Worm (Caenorhabditis elegans): ENCODE data around the gene sgo-1.
A peak's percentile ranks its signal among the peaks of the same experiment; 100 is the strongest.

Gene sgo-1

ce11 chrIV:7785506-7786065 lies 10.7 kb downstream of the sgo-1 start, which contains the start of gene tag-322 (continued):
- peak; percentile 72 to 77 for TF ChIP-seq efl-1 (optimal IDR thresholded peaks at IDR 0.05)
- TF ChIP-seq efl-1 (GFP tag; optimal IDR thresholded peaks at IDR 0.05 in 1 of 2): peak; percentile 69 to 96
- peak; percentile 83 for TF ChIP-seq nhr-85 (tag)
- TF ChIP-seq mep-1 (tag; optimal IDR thresholded peaks at IDR 0.05): peak; percentile 85
- peak; percentile 76 for TF ChIP-seq lin-15B (tag; optimal IDR thresholded peaks at IDR 0.05)
- TF ChIP-seq rnt-1 (tag; optimal IDR thresholded peaks at IDR 0.05): peak; percentile 73
- TF ChIP-seq nhr-11 (tag; optimal IDR thresholded peaks at IDR 0.05): peak; percentile 27
- TF ChIP-seq hpl-2 (GFP tag; optimal IDR thresholded peaks at IDR 0.05): no peak
- no peak for TF ChIP-seq efl-3 (GFP tag; optimal IDR thresholded peaks at IDR 0.05)
- TF ChIP-seq nhr-19 (GFP tag; conservative IDR thresholded peaks at IDR 0.05): peak; percentile 62
- TF ChIP-seq nhr-84 (tag; optimal IDR thresholded peaks at IDR 0.05): no peak
- TF ChIP-seq mab-9 (GFP tag; IDR thresholded peaks at IDR 0.05): no peak
- peak; percentile 42 for TF ChIP-seq egl-13 (tag; optimal IDR thresholded peaks at IDR 0.05)
- TF ChIP-seq lin-13 (GFP tag; optimal IDR thresholded peaks at IDR 0.05): no peak
- peak; percentile 51 for TF ChIP-seq blmp-1 (tag; optimal IDR thresholded peaks at IDR 0.05)
- TF ChIP-seq tbx-2 (tag; optimal IDR thresholded peaks at IDR 0.05): peak; percentile 65
- TF ChIP-seq zip-4 (GFP tag; optimal IDR thresholded peaks at IDR 0.05): no peak
- peak; percentile 13 for TF ChIP-seq sox-4 (tag; optimal IDR thresholded peaks at IDR 0.05)
- peak in 1 of 2 experiments; percentile 30 for TF ChIP-seq ztf-11 (tag; optimal IDR thresholded peaks at IDR 0.05)
- TF ChIP-seq lin-35 (GFP tag; optimal IDR thresholded peaks at IDR 0.05): peak; percentile 67 to 77
- TF ChIP-seq dpl-1 (GFP tag; optimal IDR thresholded peaks at IDR 0.05): peak; percentile 53 to 74 (median 72)
- TF ChIP-seq nhr-47 (tag; optimal IDR thresholded peaks at IDR 0.05): peak; percentile 80
- TF ChIP-seq aha-1 (tag; optimal IDR thresholded peaks at IDR 0.05): no peak
- no peak for TF ChIP-seq egl-27 (tag; optimal IDR thresholded peaks at IDR 0.05)
- TF ChIP-seq xbp-1 (tag; optimal IDR thresholded peaks at IDR 0.05): peak; percentile 79
- TF ChIP-seq fkh-4 (tag; optimal IDR thresholded peaks at IDR 0.05; ENCODE audit: borderline replicate concordance): no peak
- TF ChIP-seq ces-1 (GFP tag; optimal IDR thresholded peaks at IDR 0.05): no peak
- TF ChIP-seq C16A3.4 (tag; optimal IDR thresholded peaks at IDR 0.05): peak; percentile 70
- TF ChIP-seq ama-1 (optimal IDR thresholded peaks at IDR 0.05): peak; percentile 64
- TF ChIP-seq hlh-17 (GFP tag; optimal IDR thresholded peaks at IDR 0.05; ENCODE audit: borderline replicate concordance): no peak

- TF ChIP-seq swsn-7 (tag; optimal IDR thresholded peaks at IDR 0.05): no peak
- TF ChIP-seq efl-1 (optimal IDR thresholded peaks at IDR 0.05): no peak
- no peak for TF ChIP-seq efl-1 (GFP tag; optimal IDR thresholded peaks at IDR 0.05 in 1 of 2)
- no peak for TF ChIP-seq unc-62 (GFP tag; optimal IDR thresholded peaks at IDR 0.05)
- TF ChIP-seq mdl-1 (tag; optimal IDR thresholded peaks at IDR 0.05): no peak
- no peak for TF ChIP-seq lsy-2 (tag; optimal IDR thresholded peaks at IDR 0.05)
- no peak for TF ChIP-seq zag-1 (tag; optimal IDR thresholded peaks at IDR 0.05)
- no peak for TF ChIP-seq unc-86 (tag; optimal IDR thresholded peaks at IDR 0.05)
Measured at ce11 chrIV:7783801-7784411, 12.4 kb downstream of the sgo-1 start, which contains the start of gene tag-321. TSS of gene tag-321 (minus strand) at chrIV:7783851.

DNA sequence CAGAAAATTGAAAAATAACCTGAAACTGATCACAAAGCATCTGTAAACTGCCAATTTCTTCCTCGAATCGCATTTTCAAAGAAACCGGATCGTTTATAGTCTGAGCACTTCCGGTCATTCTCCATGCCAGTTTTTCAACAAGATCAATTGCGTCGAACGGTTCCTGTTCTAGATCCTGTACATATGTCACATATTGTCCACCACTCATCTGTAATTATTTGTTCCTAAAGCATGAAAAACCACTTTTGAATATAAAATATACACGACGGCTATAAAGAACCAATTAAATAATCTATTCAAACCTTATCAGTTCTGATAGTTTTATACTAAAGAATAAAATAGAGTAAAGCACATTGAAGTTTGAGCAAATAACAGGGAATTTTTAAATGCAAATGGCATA lies 14.0 kb downstream of the sgo-1 start, which contains the start of gene sec-10:
TSS of gene sec-10 (minus strand) at position 208 of the 400 bp plus-strand sequence.
- TF ChIP-seq blmp-1 (tag; optimal IDR thresholded peaks at IDR 0.05): no peak
- TF ChIP-seq lin-35 (GFP tag; optimal IDR thresholded peaks at IDR 0.05): peak in 1 of 2 experiments; percentile 12
- TF ChIP-seq lin-13 (GFP tag; optimal IDR thresholded peaks at IDR 0.05): peak; percentile 3

ce11 chrIV:7778865-7779264 lies 17.4 kb downstream of the sgo-1 start, which contains the start of gene rpap-3:
TSS of gene rpap-3 (minus strand) at chrIV:7778965.
- no peak for TF ChIP-seq ceh-90 (tag; optimal IDR thresholded peaks at IDR 0.05)
- TF ChIP-seq isw-1 (GFP tag; IDR thresholded peaks at IDR 0.05): no peak
- TF ChIP-seq nhr-19 (GFP tag; conservative IDR thresholded peaks at IDR 0.05): no peak
- no peak for TF ChIP-seq fkh-10 (GFP tag; optimal IDR thresholded peaks at IDR 0.05)
- no peak for TF ChIP-seq hlh-17 (GFP tag; optimal IDR thresholded peaks at IDR 0.05; ENCODE audit: borderline replicate concordance)
- TF ChIP-seq ama-1 (optimal IDR thresholded peaks at IDR 0.05): no peak
- TF ChIP-seq lsy-2 (tag; optimal IDR thresholded peaks at IDR 0.05): no peak
